Fruit fly (Drosophila melanogaster) whole organism, prepupa: Measurements from ENCODE around the gene mwh.

Experiments
- CG10631 ChIP-seq: fragments of 200-800 bp; sonication (Bioruptor generic); optimal IDR thresholded peaks from 2 replicates; lab custom pipeline; 2016; ENCODE audit warnings: missing biosample characterization, missing genetic modification characterization
- CG11762 ChIP-seq: fragments of 200-800 bp; sonication (Bioruptor generic); optimal IDR thresholded peaks from 3 replicates; lab custom pipeline; 2016; ENCODE audit warnings: missing biosample characterization, missing genetic modification characterization; ENCODE audit not compliant: insufficient read depth
- CG11902 ChIP-seq: fragments of 200-800 bp; sonication (Bioruptor generic); optimal IDR thresholded peaks from 3 replicates; lab custom pipeline; 2016; ENCODE audit warnings: missing biosample characterization, missing genetic modification characterization
- CG15336 ChIP-seq: fragments of 200-800 bp; sonication (Bioruptor generic); IDR thresholded peaks from 2 replicates; pipeline ENCODE4 v1.3.6; 2022; ENCODE audit warnings: missing biosample characterization, missing genetic modification characterization
- CG1621 ChIP-seq: fragments of 200-800 bp; sonication (Bioruptor generic); optimal IDR thresholded peaks from 3 replicates; lab custom pipeline; 2018; ENCODE audit warnings: missing biosample characterization, mild to moderate bottlenecking, missing genetic modification characterization
- CG3032 ChIP-seq: fragments of 200-800 bp; optimal IDR thresholded peaks from 2 replicates; lab custom pipeline; 2019; ENCODE audit warnings: missing biosample characterization, mild to moderate bottlenecking, missing genetic modification characterization, moderate library complexity
- CG32006 ChIP-seq: fragments of 200-800 bp; sonication (Bioruptor generic); optimal IDR thresholded peaks from 3 replicates; lab custom pipeline; 2017; ENCODE audit warnings: missing biosample characterization, mild to moderate bottlenecking, missing genetic modification characterization
- CG3919 ChIP-seq: fragments of 200-800 bp; sonication (Bioruptor generic); optimal IDR thresholded peaks from 3 replicates; lab custom pipeline; 2016; ENCODE audit warnings: missing biosample characterization, missing genetic modification characterization
- CG4318 ChIP-seq: fragments of 200-800 bp; sonication (Bioruptor generic); optimal IDR thresholded peaks from 3 replicates; lab custom pipeline; 2017; ENCODE audit warnings: missing biosample characterization, mild to moderate bottlenecking, missing genetic modification characterization
- CG6276 ChIP-seq: fragments of 200-800 bp; sonication (Bioruptor generic); optimal IDR thresholded peaks from 2 replicates; lab custom pipeline; 2017; ENCODE audit warnings: missing biosample characterization, mild to moderate bottlenecking, missing genetic modification characterization
- CG6792 ChIP-seq: fragments of 200-800 bp; sonication (Bioruptor generic); optimal IDR thresholded peaks from 3 replicates; lab custom pipeline; 2016; ENCODE audit warnings: missing biosample characterization, missing genetic modification characterization
- CG6808 ChIP-seq: fragments of 200-800 bp; sonication (Bioruptor generic); optimal IDR thresholded peaks from 3 replicates; lab custom pipeline; 2017; ENCODE audit warnings: missing biosample characterization, missing genetic modification characterization, mild to moderate bottlenecking, moderate library complexity, missing genetic modification reagents
- CG6854 ChIP-seq: fragments of 200-800 bp; sonication (Bioruptor generic); optimal IDR thresholded peaks from 2 replicates; lab custom pipeline; 2017; ENCODE audit warnings: missing biosample characterization, mild to moderate bottlenecking, missing genetic modification characterization
- CG7368 ChIP-seq: fragments of 200-800 bp; sonication (Bioruptor generic); optimal IDR thresholded peaks from 3 replicates; lab custom pipeline; 2016; ENCODE audit warnings: missing biosample characterization, missing genetic modification characterization
- CG8119 ChIP-seq: fragments of 200-800 bp; sonication (Bioruptor generic); IDR thresholded peaks from 3 replicates; pipeline ENCODE4 v1.3.6; 2022; ENCODE audit warnings: missing biosample characterization, missing genetic modification characterization
- CG8319 ChIP-seq: fragments of 200-800 bp; sonication (Bioruptor generic); optimal IDR thresholded peaks from 3 replicates; lab custom pipeline; 2016; ENCODE audit warnings: missing biosample characterization, missing genetic modification characterization
- Eip78C ChIP-seq: fragments of 200-800 bp; sonication (Bioruptor generic); peaks from one replicate; lab custom pipeline; 2016; ENCODE audit warnings: missing biosample characterization, missing genetic modification characterization
- Eip93F ChIP-seq: fragments of 200-800 bp; sonication (Bioruptor generic); optimal IDR thresholded peaks from 2 replicates; lab custom pipeline; 2016; ENCODE audit warnings: missing biosample characterization, mild to moderate bottlenecking, missing genetic modification characterization
- Ets21C ChIP-seq: fragments of 200-800 bp; sonication (Bioruptor generic); optimal IDR thresholded peaks from 3 replicates; lab custom pipeline; 2016; ENCODE audit warnings: missing biosample characterization, missing genetic modification characterization
- Ets96B ChIP-seq: fragments of 200-800 bp; optimal IDR thresholded peaks from 2 replicates; lab custom pipeline; 2019; ENCODE audit warnings: missing biosample characterization, mild to moderate bottlenecking, missing genetic modification characterization, moderate library complexity
- Hr39 ChIP-seq: fragments of 200-800 bp; sonication (Bioruptor generic); optimal IDR thresholded peaks from 2 replicates; lab custom pipeline; 2016; ENCODE audit warnings: missing biosample characterization, missing genetic modification characterization
- OdsH ChIP-seq: fragments of 200-800 bp; sonication (Bioruptor generic); optimal IDR thresholded peaks from 3 replicates; lab custom pipeline; 2016; ENCODE audit warnings: missing biosample characterization, missing genetic modification characterization
- Smox ChIP-seq: fragments of 200-800 bp; sonication (Bioruptor generic); optimal IDR thresholded peaks from 3 replicates; lab custom pipeline; 2016; ENCODE audit warnings: missing biosample characterization, missing genetic modification characterization
- Sox102F ChIP-seq: fragments of 200-800 bp; sonication (Bioruptor generic); optimal IDR thresholded peaks from 2 replicates; lab custom pipeline; 2016; ENCODE audit warnings: missing biosample characterization, mild to moderate bottlenecking, missing genetic modification characterization
- Sox14 ChIP-seq: fragments of 200-800 bp; sonication (Bioruptor generic); optimal IDR thresholded peaks from 3 replicates; lab custom pipeline; 2016; ENCODE audit warnings: missing biosample characterization, missing genetic modification characterization
- Sox15 ChIP-seq: fragments of 200-800 bp; sonication (Bioruptor generic); optimal IDR thresholded peaks from 3 replicates; lab custom pipeline; 2016; ENCODE audit warnings: missing biosample characterization, missing genetic modification characterization
- dsx ChIP-seq: fragments of 200-800 bp; optimal IDR thresholded peaks from 3 replicates; lab custom pipeline; 2019; ENCODE audit warnings: missing biosample characterization, mild to moderate bottlenecking, missing genetic modification characterization, moderate library complexity; ENCODE audit not compliant: poor library complexity, severe bottlenecking
- esn ChIP-seq: fragments of 200-800 bp; sonication (Bioruptor generic); optimal IDR thresholded peaks from 2 replicates; lab custom pipeline; 2016; ENCODE audit warnings: missing biosample characterization, mild to moderate bottlenecking, missing genetic modification characterization, moderate library complexity
- fd59A ChIP-seq: fragments of 200-800 bp; sonication (Bioruptor generic); optimal IDR thresholded peaks from 2 replicates; lab custom pipeline; 2017; ENCODE audit warnings: missing biosample characterization, mild to moderate bottlenecking, missing genetic modification characterization, missing genetic modification reagents
- fd85E ChIP-seq: fragments of 200-800 bp; sonication (Bioruptor generic); optimal IDR thresholded peaks from 3 replicates; lab custom pipeline; 2016; ENCODE audit warnings: missing biosample characterization, missing genetic modification characterization
- lz ChIP-seq: fragments of 200-800 bp; sonication (Bioruptor generic); optimal IDR thresholded peaks from 3 replicates; lab custom pipeline; 2016; ENCODE audit warnings: missing biosample characterization, missing genetic modification characterization
- pdm3 ChIP-seq: fragments of 200-800 bp; sonication (Bioruptor generic); optimal IDR thresholded peaks from 3 replicates; lab custom pipeline; 2016; ENCODE audit warnings: missing biosample characterization, missing genetic modification characterization
- spab ChIP-seq: fragments of 200-800 bp; sonication (Bioruptor generic); optimal IDR thresholded peaks from 2 replicates; lab custom pipeline; 2017; ENCODE audit warnings: missing biosample characterization, mild to moderate bottlenecking, missing genetic modification characterization, missing genetic modification reagents
- svp ChIP-seq: fragments of 200-800 bp; sonication (Bioruptor generic); peaks from one replicate; lab custom pipeline; 2016; ENCODE audit warnings: missing biosample characterization, missing genetic modification characterization
- topi ChIP-seq: fragments of 200-800 bp; sonication (Bioruptor generic); optimal IDR thresholded peaks from 3 replicates; lab custom pipeline; 2016; ENCODE audit warnings: missing biosample characterization, missing genetic modification characterization

The mwh gene

dm6 chr3L:1218596-1218995 lies 18.0 kb downstream of the mwh start, which contains the start of gene LysP:
LysP (minus strand) TSS chr3L:1218696.
- TF ChIP-seq CG1621 (no peak), svp (GFP tag; lab: Kevin White, UChicago) (peak; percentile 32)

dm6 chr3L:1227303-1227797 lies 26.8 kb downstream of the mwh start, which contains the start of gene LysS:
LysS (plus strand) TSS chr3L:1227747.
- TF ChIP-seq Smox (GFP tag; lab: Kevin White, UChicago) = no peak
- no peak for TF ChIP-seq CG32006
- no peak for TF ChIP-seq CG15336 (GFP tag; lab: Robert Waterston, UW)
- TF ChIP-seq pdm3 (GFP tag; lab: Kevin White, UChicago) = no peak
- no peak for TF ChIP-seq spab (GFP tag; lab: Kevin White, UChicago)
- TF ChIP-seq CG6854 = no peak
- TF ChIP-seq OdsH = no peak
- TF ChIP-seq dsx (GFP tag; lab: Kevin White, UChicago) = no peak
- no peak for TF ChIP-seq svp (GFP tag; lab: Kevin White, UChicago)
- TF ChIP-seq Sox15 (GFP tag; lab: Kevin White, UChicago) = no peak
- TF ChIP-seq CG4318 (GFP tag; lab: Kevin White, UChicago) = no peak
- TF ChIP-seq Ets96B (tag; lab: Kevin White, UChicago) = no peak
- TF ChIP-seq Sox14 (GFP tag; lab: Kevin White, UChicago) = no peak
- no peak for TF ChIP-seq CG3032

DNA sequence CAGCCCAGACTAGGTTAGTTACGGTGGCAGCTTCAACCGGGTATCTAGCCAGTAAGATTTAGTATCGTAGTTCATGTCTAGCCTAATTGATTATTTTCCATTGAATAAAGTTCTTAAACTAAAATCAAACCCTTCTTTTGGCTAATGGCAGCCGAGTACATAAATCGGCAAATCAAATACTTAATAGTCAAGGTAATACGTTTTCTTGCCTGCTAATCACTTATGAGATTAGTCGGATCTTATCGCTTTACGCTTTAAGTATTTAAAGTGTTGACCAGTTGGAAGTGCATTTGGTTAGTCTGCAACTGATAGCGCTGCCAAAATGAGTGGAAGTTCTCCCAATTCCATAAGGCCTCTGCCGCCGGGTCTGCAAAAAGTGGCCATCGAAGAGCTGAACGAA lies 32.0 kb downstream of the mwh start, which contains the start of gene CG33965:
Gene CG33965, plus strand, starts transcription at position 301 of the 400 bp plus-strand sequence.
- no peak for TF ChIP-seq CG6808
- TF ChIP-seq CG6276 (GFP tag; lab: Kevin White, UChicago) = no peak
- TF ChIP-seq CG10631 (GFP tag; lab: Kevin White, UChicago) = no peak
- no peak for TF ChIP-seq fd85E (GFP tag; lab: Kevin White, UChicago)
- no peak for TF ChIP-seq CG7368
- TF ChIP-seq Hr39 (GFP tag; lab: Kevin White, UChicago) = no peak
- no peak for TF ChIP-seq dsx (GFP tag; lab: Kevin White, UChicago)
- TF ChIP-seq spab (GFP tag; lab: Kevin White, UChicago) = no peak

- TF ChIP-seq topi (no peak), Sox102F (GFP tag; lab: Kevin White, UChicago) (no peak), Ets96B (tag; lab: Kevin White, UChicago) (no peak), CG8119 (GFP tag; lab: Robert Waterston, UW) (no peak), CG11902 (GFP tag; lab: Kevin White, UChicago) (no peak), fd59A (GFP tag; lab: Kevin White, UChicago) (no peak), spab (GFP tag; lab: Kevin White, UChicago) (no peak), Sox14 (GFP tag; lab: Kevin White, UChicago) (no peak), Hr39 (GFP tag; lab: Kevin White, UChicago) (no peak), CG3919 (GFP tag; lab: Kevin White, UChicago) (no peak), CG11762 (GFP tag; lab: Kevin White, UChicago) (no peak), CG1621 (no peak), CG6276 (GFP tag; lab: Kevin White, UChicago) (no peak), lz (GFP tag; lab: Kevin White, UChicago) (no peak), Smox (GFP tag; lab: Kevin White, UChicago) (no peak), CG10631 (GFP tag; lab: Kevin White, UChicago) (no peak), CG6792 (GFP tag; lab: Kevin White, UChicago) (no peak), Eip93F (GFP tag; lab: Kevin White, UChicago) (no peak)
Measured at dm6 chr3L:1233830-1234229, 33.2 kb downstream of the mwh start, which contains the start of gene CG33966. CG33966 (plus strand) TSS chr3L:1234130.

DNA sequence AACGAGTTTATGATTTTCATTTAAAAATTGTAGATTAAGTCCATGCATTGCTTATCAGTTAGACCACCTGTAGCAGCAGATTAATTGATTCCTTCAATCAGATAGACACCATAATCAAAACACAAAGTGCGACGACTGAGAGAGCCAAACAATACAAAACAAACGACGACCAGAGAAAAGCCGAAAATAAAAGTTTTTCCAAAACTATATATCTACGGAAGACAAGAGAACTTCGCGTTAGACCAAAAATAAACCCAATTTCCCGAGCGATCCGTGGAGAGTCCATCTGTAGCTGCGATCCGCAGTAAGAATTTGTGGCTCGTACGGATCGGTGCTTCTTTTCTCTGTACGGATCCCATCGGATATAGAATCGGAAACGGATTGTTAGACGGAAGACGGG lies 34.8 kb downstream of the mwh start, which contains the start of gene galene:
Gene galene, plus strand, starts transcription at position 301 of the 400 bp plus-strand sequence.
- TF ChIP-seq Eip78C (no peak), pdm3 (GFP tag; lab: Kevin White, UChicago) (no peak), CG8319 (GFP tag; lab: Kevin White, UChicago) (no peak), CG7368 (no peak), CG10631 (GFP tag; lab: Kevin White, UChicago) (no peak), Ets21C (GFP tag; lab: Kevin White, UChicago) (no peak), esn (GFP tag; lab: Kevin White, UChicago) (no peak), Ets96B (tag; lab: Kevin White, UChicago) (no peak), Sox102F (GFP tag; lab: Kevin White, UChicago) (no peak), spab (GFP tag; lab: Kevin White, UChicago) (no peak), Hr39 (GFP tag; lab: Kevin White, UChicago) (no peak)
